Fruit fly (Drosophila melanogaster) whole organism, adult: ENCODE results near the gene Efa6.

Experiments
- CG11617 ChIP-seq: fragments of 200-800 bp; sonication (Bioruptor generic); optimal IDR thresholded peaks from 2 replicates; lab custom pipeline; 2017; ENCODE audit warnings: mild to moderate bottlenecking, missing biosample characterization, missing genetic modification reagents, missing genetic modification characterization
- CG12768 ChIP-seq: fragments of 200-800 bp; sonication (Bioruptor generic); optimal IDR thresholded peaks from 2 replicates; lab custom pipeline; 2017; ENCODE audit warnings: missing biosample characterization, missing genetic modification characterization, mild to moderate bottlenecking, moderate library complexity, missing genetic modification reagents
- CG14711 ChIP-seq: fragments of 200-800 bp; sonication (Bioruptor generic); optimal IDR thresholded peaks from 2 replicates; lab custom pipeline; 2018; ENCODE audit warnings: missing biosample characterization, mild to moderate bottlenecking, missing genetic modification characterization, moderate library complexity
- CG1620 ChIP-seq: fragments of 200-800 bp; sonication (Bioruptor generic); optimal IDR thresholded peaks from 2 replicates; lab custom pipeline; 2016; ENCODE audit warnings: missing biosample characterization, missing genetic modification characterization
- CG33017 ChIP-seq: fragments of 200-800 bp; sonication (Bioruptor generic); optimal IDR thresholded peaks from 2 replicates; lab custom pipeline; 2018; ENCODE audit warnings: missing biosample characterization, mild to moderate bottlenecking, missing genetic modification characterization, moderate library complexity
- CG5204 ChIP-seq: fragments of 200-800 bp; sonication (Bioruptor generic); optimal IDR thresholded peaks from 2 replicates; lab custom pipeline; 2016; ENCODE audit warnings: missing biosample characterization, missing genetic modification characterization
- CG7045 ChIP-seq: fragments of 200-800 bp; sonication (Bioruptor generic); optimal IDR thresholded peaks from 2 replicates; lab custom pipeline; 2017; ENCODE audit warnings: missing biosample characterization, mild to moderate bottlenecking, missing genetic modification characterization
- CG7101 ChIP-seq: fragments of 200-800 bp; sonication (Bioruptor generic); optimal IDR thresholded peaks from 2 replicates; lab custom pipeline; 2018; ENCODE audit warnings: missing biosample characterization, mild to moderate bottlenecking, missing genetic modification characterization, moderate library complexity
- Clk ChIP-seq: fragments of 200-800 bp; sonication (Bioruptor generic); optimal IDR thresholded peaks from 2 replicates; lab custom pipeline; 2017; ENCODE audit warnings: missing biosample characterization, missing genetic modification characterization
- Crg-1 ChIP-seq: fragments of 200-800 bp; sonication (Bioruptor generic); optimal IDR thresholded peaks from 2 replicates; lab custom pipeline; 2016; ENCODE audit warnings: missing biosample characterization, missing genetic modification characterization
- Hr96 ChIP-seq: fragments of 200-800 bp; sonication (Bioruptor generic); optimal IDR thresholded peaks from 2 replicates; lab custom pipeline; 2016; ENCODE audit warnings: missing biosample characterization, missing genetic modification characterization
- Mnt ChIP-seq: fragments of 200-800 bp; sonication (Bioruptor generic); optimal IDR thresholded peaks from 2 replicates; lab custom pipeline; 2016; ENCODE audit warnings: missing biosample characterization, mild to moderate bottlenecking, missing genetic modification characterization
- bab1 ChIP-seq: fragments of 200-800 bp; sonication (Bioruptor generic); optimal IDR thresholded peaks from 3 replicates; lab custom pipeline; 2019; ENCODE audit warnings: missing biosample characterization, mild to moderate bottlenecking, missing genetic modification characterization, moderate library complexity
- cic ChIP-seq: fragments of 200-800 bp; sonication (Bioruptor generic); optimal IDR thresholded peaks from 2 replicates; lab custom pipeline; 2017; ENCODE audit warnings: missing biosample characterization, mild to moderate bottlenecking, missing genetic modification characterization, moderate library complexity
- cnc ChIP-seq, 2 experiments: fragments of >200 bp; optimal IDR thresholded peaks; 2 replicates each; lab custom pipeline; 2017
- kay ChIP-seq: fragments of 200-800 bp; sonication (Bioruptor generic); peaks from one replicate; lab custom pipeline; 2016; ENCODE audit warnings: missing biosample characterization, missing genetic modification characterization, borderline replicate concordance
- ovo ChIP-seq: fragments of 200-800 bp; sonication (Bioruptor generic); optimal IDR thresholded peaks from 2 replicates; lab custom pipeline; 2016; ENCODE audit warnings: missing biosample characterization, missing genetic modification characterization
- pad ChIP-seq: fragments of 200-800 bp; sonication (Bioruptor generic); optimal IDR thresholded peaks from 3 replicates; lab custom pipeline; 2017; ENCODE audit warnings: missing biosample characterization, missing genetic modification characterization, mild to moderate bottlenecking, moderate library complexity, missing genetic modification reagents
- tj ChIP-seq: fragments of 200-800 bp; sonication (Bioruptor generic); optimal IDR thresholded peaks from 3 replicates; lab custom pipeline; 2017; ENCODE audit warnings: missing biosample characterization, mild to moderate bottlenecking, missing genetic modification characterization, moderate library complexity
- toe ChIP-seq: fragments of 200-800 bp; sonication (Bioruptor generic); optimal IDR thresholded peaks from 2 replicates; lab custom pipeline; 2016; ENCODE audit warnings: missing biosample characterization, missing genetic modification characterization

Efa6 gene

DNA sequence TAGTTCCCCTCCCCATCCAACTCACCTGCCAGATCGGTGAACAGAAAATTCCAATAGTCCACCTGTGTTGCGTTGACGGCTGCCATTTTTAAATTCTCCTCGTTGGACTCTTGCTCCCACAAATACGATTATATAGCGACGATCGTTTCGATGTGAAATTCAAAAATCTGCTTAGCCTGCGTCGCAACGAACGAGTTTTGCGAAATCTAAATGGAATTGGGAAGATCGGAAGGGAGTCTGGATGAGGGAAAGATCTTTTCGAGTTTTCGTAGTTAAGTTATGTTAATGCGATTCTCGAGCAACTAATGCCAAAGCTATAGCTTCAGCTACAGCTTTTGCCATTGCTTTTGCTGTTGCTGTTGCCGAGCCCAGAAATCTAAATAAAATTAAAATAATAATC, 27.3 kb upstream of the Efa6 start:
- no peak for TF ChIP-seq Crg-1 (GFP tag; lab: Kevin White, UChicago)
- no peak for TF ChIP-seq CG7045 (GFP tag; lab: Kevin White, UChicago)
- TF ChIP-seq tj (GFP tag; lab: Kevin White, UChicago), result no peak
- TF ChIP-seq CG33017 (tag; lab: Kevin White, UChicago), result no peak
- TF ChIP-seq pad, result no peak
- no peak for TF ChIP-seq CG1620 (GFP tag; lab: Kevin White, UChicago)
- TF ChIP-seq cnc (optimal IDR thresholded peaks at IDR 0.05; lab: Kevin White, UChicago), result no peak
- TF ChIP-seq CG7101, result no peak
- no peak for TF ChIP-seq kay (GFP tag; lab: Kevin White, UChicago)

DNA sequence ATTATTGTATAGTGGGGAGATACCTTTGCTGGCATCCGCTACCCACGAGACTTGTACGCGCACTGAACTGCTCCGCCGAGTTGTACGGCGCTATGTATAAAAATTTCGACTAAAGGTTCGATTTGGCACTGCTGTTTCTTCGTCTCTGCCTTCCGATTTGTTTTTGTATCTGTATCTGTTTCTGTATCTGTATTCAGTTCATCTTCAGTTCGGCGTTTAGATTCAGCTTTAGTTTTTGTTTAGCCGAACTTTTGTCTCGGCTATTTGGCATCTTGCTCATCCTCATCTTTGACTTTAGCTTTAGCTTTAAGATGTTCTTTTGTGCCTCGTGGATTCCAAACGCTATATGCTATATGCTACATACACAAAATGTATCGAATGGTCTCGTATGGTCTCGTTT, 25.1 kb upstream of the Efa6 start, which contains the start of gene sit:
Gene sit, minus strand, starts transcription at position 71 of the 400 bp plus-strand sequence.
- TF ChIP-seq CG33017 (tag; lab: Kevin White, UChicago) (no peak), ovo (GFP tag; lab: Kevin White, UChicago) (no peak), CG14711 (tag; lab: Kevin White, UChicago) (no peak), CG7045 (GFP tag; lab: Kevin White, UChicago) (no peak), Mnt (GFP tag; lab: Kevin White, UChicago) (no peak), Clk (GFP tag; lab: Kevin White, UChicago) (no peak), Crg-1 (GFP tag; lab: Kevin White, UChicago) (no peak)

dm6 chr3R:22564076-22564475, 23.5 kb upstream of the Efa6 start:
- TF ChIP-seq pad (no peak), cic (GFP tag; lab: Kevin White, UChicago) (no peak), cnc (optimal IDR thresholded peaks at IDR 0.05; lab: Kevin White, UChicago) (no peak), bab1 (GFP tag; lab: Kevin White, UChicago) (no peak), CG1620 (GFP tag; lab: Kevin White, UChicago) (no peak), Crg-1 (GFP tag; lab: Kevin White, UChicago) (no peak), Hr96 (no peak), CG7045 (GFP tag; lab: Kevin White, UChicago) (no peak), kay (GFP tag; lab: Kevin White, UChicago) (no peak), CG5204 (GFP tag; lab: Kevin White, UChicago) (no peak), Mnt (GFP tag; lab: Kevin White, UChicago) (no peak), CG33017 (tag; lab: Kevin White, UChicago) (no peak)

dm6 chr3R:22564707-22565106, 22.8 kb upstream of the Efa6 start:
- TF ChIP-seq CG7101 (no peak), tj (GFP tag; lab: Kevin White, UChicago) (no peak), CG14711 (tag; lab: Kevin White, UChicago) (no peak), cic (GFP tag; lab: Kevin White, UChicago) (no peak), bab1 (GFP tag; lab: Kevin White, UChicago) (no peak), kay (GFP tag; lab: Kevin White, UChicago) (no peak), CG5204 (GFP tag; lab: Kevin White, UChicago) (no peak), cnc (optimal IDR thresholded peaks at IDR 0.05; lab: Kevin White, UChicago) (no peak), ovo (GFP tag; lab: Kevin White, UChicago) (no peak), Hr96 (no peak), Crg-1 (GFP tag; lab: Kevin White, UChicago) (no peak), CG12768 (GFP tag; lab: Kevin White, UChicago) (no peak)

DNA sequence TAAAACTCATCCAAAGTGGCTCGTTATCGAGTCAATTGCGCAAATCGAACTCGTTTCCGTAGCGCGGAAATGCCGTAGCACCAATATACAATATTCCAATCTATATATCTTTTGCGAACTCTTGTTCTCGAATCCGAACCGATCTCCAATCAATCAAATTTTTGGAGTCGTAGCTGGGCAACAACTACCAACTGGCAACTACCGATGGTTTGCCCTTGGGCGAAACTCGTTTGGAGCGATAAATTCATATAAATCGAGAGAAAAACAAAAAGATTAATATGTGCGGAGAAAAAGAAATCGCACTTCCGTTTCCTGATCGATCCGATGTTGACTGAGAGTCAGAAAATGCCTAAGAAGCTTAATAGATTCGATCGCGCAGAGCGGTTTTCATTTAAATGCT, 21.8 kb upstream of the Efa6 start:
- no peak for TF ChIP-seq toe (GFP tag; lab: Kevin White, UChicago)
- TF ChIP-seq CG12768 (GFP tag; lab: Kevin White, UChicago), result no peak
- no peak for TF ChIP-seq cic (GFP tag; lab: Kevin White, UChicago)
- no peak for TF ChIP-seq CG7101
- TF ChIP-seq bab1 (GFP tag; lab: Kevin White, UChicago), result no peak
- no peak for TF ChIP-seq CG14711 (tag; lab: Kevin White, UChicago)
- TF ChIP-seq cnc (optimal IDR thresholded peaks at IDR 0.05; lab: Kevin White, UChicago), result no peak
- TF ChIP-seq CG11617, result no peak
- no peak for TF ChIP-seq CG5204 (GFP tag; lab: Kevin White, UChicago)
- TF ChIP-seq CG7045 (GFP tag; lab: Kevin White, UChicago), result no peak
- no peak for TF ChIP-seq Crg-1 (GFP tag; lab: Kevin White, UChicago)
- TF ChIP-seq pad, result no peak
- no peak for TF ChIP-seq ovo (GFP tag; lab: Kevin White, UChicago)
- no peak for TF ChIP-seq Mnt (GFP tag; lab: Kevin White, UChicago)
- no peak for TF ChIP-seq Hr96

DNA sequence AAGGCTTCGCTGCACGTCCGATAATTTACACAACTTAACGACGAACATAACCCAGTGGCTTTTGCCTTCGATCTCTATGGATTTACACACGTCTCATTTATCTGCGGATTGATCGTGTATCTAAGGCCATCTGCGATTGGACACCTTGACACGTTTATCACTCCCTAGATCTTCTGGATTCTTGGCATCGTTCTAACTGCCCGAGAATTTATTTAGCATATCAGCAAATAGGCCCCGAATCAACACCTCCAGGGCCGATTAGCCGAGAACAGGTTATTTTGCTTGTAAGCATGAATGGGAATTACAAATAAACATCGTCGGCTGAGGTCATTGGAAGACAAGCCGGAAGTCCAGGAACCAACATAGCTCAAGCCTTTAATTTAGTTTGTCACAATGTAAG, 19.0 kb upstream of the Efa6 start:
- TF ChIP-seq CG7101, result no peak
- no peak for TF ChIP-seq CG1620 (GFP tag; lab: Kevin White, UChicago)
- TF ChIP-seq bab1 (GFP tag; lab: Kevin White, UChicago), result no peak
- no peak for TF ChIP-seq Clk (GFP tag; lab: Kevin White, UChicago)
- no peak for TF ChIP-seq Crg-1 (GFP tag; lab: Kevin White, UChicago)
- TF ChIP-seq tj (GFP tag; lab: Kevin White, UChicago), result no peak
- no peak for TF ChIP-seq CG12768 (GFP tag; lab: Kevin White, UChicago)
- no peak for TF ChIP-seq CG14711 (tag; lab: Kevin White, UChicago)
- no peak for TF ChIP-seq toe (GFP tag; lab: Kevin White, UChicago)
- TF ChIP-seq kay (GFP tag; lab: Kevin White, UChicago), result no peak
- TF ChIP-seq CG5204 (GFP tag; lab: Kevin White, UChicago), result no peak
- TF ChIP-seq Hr96, result no peak
- TF ChIP-seq CG7045 (GFP tag; lab: Kevin White, UChicago), result no peak
- TF ChIP-seq CG11617, result no peak
- TF ChIP-seq CG33017 (tag; lab: Kevin White, UChicago), result no peak
- TF ChIP-seq cnc (optimal IDR thresholded peaks at IDR 0.05; lab: Kevin White, UChicago), result no peak
- TF ChIP-seq pad, result no peak
